Worm (Caenorhabditis elegans): ENCODE measurements around the gene fbxa-81.

- no peak for TF ChIP-seq odd-2 (tag; optimal IDR thresholded peaks at IDR 0.05)
- no peak for TF ChIP-seq hlh-13 (GFP tag; optimal IDR thresholded peaks at IDR 0.05)
- TF ChIP-seq elt-2 (tag; optimal IDR thresholded peaks at IDR 0.05): no peak
- TF ChIP-seq nhr-11 (tag; optimal IDR thresholded peaks at IDR 0.05): no peak
- no peak for TF ChIP-seq hlh-8 (tag; optimal IDR thresholded peaks at IDR 0.05)
- TF ChIP-seq pha-4 (tag; optimal IDR thresholded peaks at IDR 0.05): no peak
- no peak for TF ChIP-seq ztf-16 (tag; optimal IDR thresholded peaks at IDR 0.05)
- TF ChIP-seq ama-1 (optimal IDR thresholded peaks at IDR 0.05): no peak
- TF ChIP-seq C08G9.2 (tag; optimal IDR thresholded peaks at IDR 0.05): no peak
- TF ChIP-seq ceh-2 (tag; optimal IDR thresholded peaks at IDR 0.05): no peak
- no peak for TF ChIP-seq unc-55 (GFP tag; optimal IDR thresholded peaks at IDR 0.05)
Observed at ce11 chrX:14571277-14571676, 29.4 kb upstream of the fbxa-81 start.

All from whole organism, late embryonic.